Worm (Caenorhabditis elegans) whole organism, L4 larva: Measurements from ENCODE around the gene klc-2.

ENCODE experiments used
- ces-1 ChIP-seq: fragments of 150-350 bp; sonication (generic microtip); optimal IDR thresholded peaks from 4 replicates; lab custom pipeline; 2014; ENCODE audit warnings: missing biosample characterization, missing genetic modification reagents, missing genetic modification characterization
- ctbp-1 ChIP-seq: fragments of 200-800 bp; sonication (Bioruptor generic); IDR thresholded peaks from 2 replicates; pipeline ENCODE4 v1.3.6; 2022; ENCODE audit warnings: missing genetic modification reagents, missing genetic modification characterization, missing compliant biosample characterization
- lin-15B ChIP-seq: fragments of 150-350 bp; sonication (generic microtip); optimal IDR thresholded peaks from 3 replicates; lab custom pipeline; 2014; ENCODE audit warnings: missing biosample characterization, missing genetic modification characterization
- mdl-1 ChIP-seq, 2 experiments: fragments of 150-350 bp in 1 of 2; sonication (generic microtip) in 1 of 2; optimal IDR thresholded peaks; 2 replicates each; lab custom pipeline; 2014 to 2017; ENCODE audit warnings: missing biosample characterization in 2 of 2, missing genetic modification characterization in 2 of 2
- unc-62 ChIP-seq, 3 experiments: fragments of 150-350 bp in 1 of 3; sonication (generic microtip); optimal IDR thresholded peaks in 2 of 3; peaks in 1 of 3; 1 replicate in 1 of 3; 2 replicates in 2 of 3; lab custom pipeline; 2014 to 2017; ENCODE audit warnings: missing biosample characterization in 3 of 3, missing genetic modification characterization in 3 of 3, missing genetic modification reagents in 3 of 3, missing genotype in 1 of 3
- vab-7 ChIP-seq: fragments of 200-800 bp; sonication (Bioruptor generic); IDR thresholded peaks from 2 replicates; pipeline ENCODE4 v1.3.6; 2022; ENCODE audit warnings: missing genetic modification reagents, missing genetic modification characterization, missing compliant biosample characterization
- zfp-2 ChIP-seq: sonication (generic microtip); optimal IDR thresholded peaks from 2 replicates; lab custom pipeline; 2016; ENCODE audit warnings: mild to moderate bottlenecking, missing genetic modification characterization, missing compliant biosample characterization

- TF ChIP-seq lin-15B (tag; lab: Kevin White, UChicago): no peak
- TF ChIP-seq ces-1: no peak
- no peak for TF ChIP-seq mdl-1 (tag; optimal IDR thresholded peaks at IDR 0.05; lab: Kevin White, UChicago)
- TF ChIP-seq vab-7: no peak
- no peak for TF ChIP-seq ctbp-1 (GFP tag; lab: Robert Waterston, UW)
- no peak for TF ChIP-seq unc-62 (GFP tag; optimal IDR thresholded peaks at IDR 0.05 in 1 of 2; lab: Kevin White, UChicago)
- no peak for TF ChIP-seq unc-62 (tag; optimal IDR thresholded peaks at IDR 0.05; lab: Kevin White, UChicago)
- TF ChIP-seq zfp-2 (tag; lab: Kevin White, UChicago): no peak
These were observed 9.5 kb downstream of the klc-2 start for ce11 chrV:5571691-5572090.
